Worm (Caenorhabditis elegans): ENCODE measurements around the gene his-70.

Gene his-70

DNA sequence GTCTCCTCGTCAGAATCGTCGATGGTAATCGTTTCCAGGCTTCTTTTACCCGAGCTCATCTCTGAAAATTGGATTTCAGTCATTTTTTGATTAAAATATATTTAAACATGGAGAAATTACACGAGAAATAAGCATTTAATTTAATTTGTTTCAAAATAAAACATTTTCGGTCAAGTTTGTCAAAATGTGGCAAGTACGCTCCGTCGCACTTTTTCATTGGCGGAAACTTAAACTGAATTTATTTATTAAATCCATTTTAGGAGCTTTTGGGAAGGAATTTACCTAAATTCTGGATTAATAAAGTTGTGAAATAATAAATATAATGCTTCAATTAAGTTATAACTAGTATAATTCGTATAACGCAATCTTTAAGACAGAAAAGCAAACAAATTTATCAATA lies 2.0 kb downstream of the his-70 start, which contains the start of gene rcq-5:
TSS of gene rcq-5 (minus strand) at position 83 of the 400 bp plus-strand sequence.
- TF ChIP-seq lin-39 (tag; optimal IDR thresholded peaks at IDR 0.05) (no peak), C34F6.9 (tag; optimal IDR thresholded peaks at IDR 0.05) (peak; percentile 42), elt-3 (tag; optimal IDR thresholded peaks at IDR 0.05) (no peak), unc-55 (GFP tag; optimal IDR thresholded peaks at IDR 0.05) (peak; percentile 66), ztf-11 (tag; optimal IDR thresholded peaks at IDR 0.05) (no peak), lsy-2 (tag; optimal IDR thresholded peaks at IDR 0.05) (peak in 1 of 2 experiments; percentile 49), gmeb-1 (tag; optimal IDR thresholded peaks at IDR 0.05) (peak; percentile 89), lin-13 (GFP tag; optimal IDR thresholded peaks at IDR 0.05) (peak; percentile 18), elt-1 (tag; optimal IDR thresholded peaks at IDR 0.05) (no peak)

DNA sequence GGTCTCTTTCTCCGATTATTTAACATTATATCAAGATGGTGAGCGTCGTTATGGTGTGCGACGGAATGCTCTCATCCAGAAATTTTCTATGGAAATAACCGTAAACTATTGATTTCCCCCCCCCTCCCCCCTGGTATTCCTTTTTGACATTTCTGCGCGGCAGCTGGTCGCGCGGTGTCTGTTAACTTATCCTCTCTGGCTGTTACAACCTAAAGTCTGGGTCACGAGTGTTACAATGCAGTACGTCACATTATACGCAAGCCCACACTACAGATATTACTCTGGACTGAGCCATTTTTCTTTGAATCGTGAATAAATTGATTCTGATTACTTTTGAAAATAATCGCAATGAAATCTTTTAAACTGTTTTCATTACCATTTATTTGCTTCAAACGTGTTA lies 10.8 kb downstream of the his-70 start:
- TF ChIP-seq aly-2 (tag; optimal IDR thresholded peaks at IDR 0.05) (no peak), nhr-6 (tag; optimal IDR thresholded peaks at IDR 0.05) (no peak)

DNA sequence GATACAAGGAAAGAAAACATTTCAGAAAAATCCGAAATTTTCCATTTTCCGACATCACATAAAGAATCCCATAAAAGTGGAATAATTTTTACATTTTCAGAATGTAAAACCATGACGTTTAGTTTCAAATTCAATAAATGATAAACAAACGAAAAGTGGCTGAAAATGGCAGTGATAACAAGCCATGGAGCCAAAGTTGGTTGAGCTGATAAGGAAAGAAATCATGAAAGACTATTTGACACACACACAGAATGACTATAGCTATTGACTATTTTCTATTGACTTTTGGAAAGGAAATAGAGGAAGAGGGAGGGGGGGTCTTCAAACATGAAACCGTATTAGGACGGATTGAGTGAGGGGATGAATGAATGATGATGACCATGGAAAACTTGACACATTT lies 20.1 kb downstream of the his-70 start:
- TF ChIP-seq nhr-21 (tag; optimal IDR thresholded peaks at IDR 0.05) (no peak), fos-1 (tag; optimal IDR thresholded peaks at IDR 0.05) (peak; percentile 99), gmeb-1 (tag; optimal IDR thresholded peaks at IDR 0.05) (peak; percentile 37), sma-9 (GFP tag; optimal IDR thresholded peaks at IDR 0.05) (peak; percentile 24), sma-9 (tag; optimal IDR thresholded peaks at IDR 0.05) (no peak), nhr-6 (tag; optimal IDR thresholded peaks at IDR 0.05) (no peak), skn-1 (tag; optimal IDR thresholded peaks at IDR 0.05) (peak; percentile 78), crh-2 (tag; optimal IDR thresholded peaks at IDR 0.05) (peak; percentile 46)

DNA sequence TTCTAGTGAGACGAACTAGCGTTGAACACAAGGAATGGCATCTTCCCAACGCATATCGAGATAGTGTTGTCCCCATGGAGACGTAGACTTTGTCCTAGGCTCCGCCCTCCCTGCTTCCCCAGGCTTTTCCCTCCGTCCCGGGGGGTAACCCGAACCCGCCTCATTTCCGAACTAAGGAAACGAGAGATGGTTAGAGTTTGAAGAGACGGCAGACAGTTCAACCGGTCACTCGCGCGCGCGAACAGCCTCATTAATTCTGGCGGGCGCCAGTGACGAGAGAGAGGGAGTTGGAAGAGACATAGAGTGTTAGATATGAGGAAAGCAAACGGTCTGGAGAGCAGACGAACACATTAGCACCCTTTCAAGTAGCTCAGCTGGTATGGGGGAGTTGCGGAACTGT lies 22.6 kb downstream of the his-70 start:
- TF ChIP-seq ztf-1 (GFP tag; conservative IDR thresholded peaks at IDR 0.05) (no peak), ceh-16 (tag; optimal IDR thresholded peaks at IDR 0.05) (no peak), sma-9 (GFP tag; optimal IDR thresholded peaks at IDR 0.05) (peak; percentile 9), sma-9 (tag; optimal IDR thresholded peaks at IDR 0.05) (no peak), zag-1 (tag; optimal IDR thresholded peaks at IDR 0.05) (no peak), elt-1 (tag; optimal IDR thresholded peaks at IDR 0.05) (no peak), snpc-4 (tag; optimal IDR thresholded peaks at IDR 0.05) (no peak), ZK546.5 (tag; optimal IDR thresholded peaks at IDR 0.05) (no peak), lin-39 (tag; optimal IDR thresholded peaks at IDR 0.05) (no peak), gmeb-1 (tag; optimal IDR thresholded peaks at IDR 0.05) (no peak), lin-13 (GFP tag; optimal IDR thresholded peaks at IDR 0.05) (no peak), sem-4 (tag; optimal IDR thresholded peaks at IDR 0.05) (peak; percentile 38), unc-62 (GFP tag; optimal IDR thresholded peaks at IDR 0.05) (no peak), nhr-77 (tag; optimal IDR thresholded peaks at IDR 0.05) (no peak), nhr-23 (tag; optimal IDR thresholded peaks at IDR 0.05) (no peak), elt-3 (tag; optimal IDR thresholded peaks at IDR 0.05) (no peak), lin-11 (tag; optimal IDR thresholded peaks at IDR 0.05) (no peak), ztf-4 (tag; optimal IDR thresholded peaks at IDR 0.05) (no peak), sma-3 (GFP tag; optimal IDR thresholded peaks at IDR 0.05) (no peak), lsy-2 (tag; optimal IDR thresholded peaks at IDR 0.05) (no peak), fos-1 (tag; optimal IDR thresholded peaks at IDR 0.05) (peak; percentile 10), F13H6.1 (tag; optimal IDR thresholded peaks at IDR 0.05) (peak; percentile 73), C34F6.9 (tag; optimal IDR thresholded peaks at IDR 0.05) (no peak), alr-1 (tag; optimal IDR thresholded peaks at IDR 0.05) (no peak), mab-5 (tag; optimal IDR thresholded peaks at IDR 0.05) (no peak), dmd-4 (tag; optimal IDR thresholded peaks at IDR 0.05) (no peak), R02D3.7 (tag; optimal IDR thresholded peaks at IDR 0.05) (no peak), unc-39 (tag; optimal IDR thresholded peaks at IDR 0.05) (no peak)

DNA sequence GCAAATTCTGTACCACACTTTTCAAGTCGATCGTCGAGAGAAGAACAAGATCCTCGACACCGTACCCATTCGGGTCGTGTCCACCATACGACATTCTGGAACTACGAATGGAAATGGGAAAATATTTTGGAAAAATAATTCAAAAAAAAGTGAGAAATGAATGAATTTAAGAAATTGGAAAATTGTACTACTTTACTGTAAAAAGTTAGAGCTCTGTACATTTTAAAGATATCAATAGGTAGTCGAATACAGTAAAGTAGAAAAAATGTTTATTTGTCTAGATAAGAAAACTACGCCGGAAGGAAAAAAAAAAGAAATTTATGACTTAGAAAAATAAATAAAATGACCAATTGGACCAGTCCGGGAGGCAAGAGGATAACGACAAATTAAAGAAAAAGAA lies 23.2 kb downstream of the his-70 start, which contains the start of gene hum-5:
TSS of gene hum-5 (minus strand) at position 101 of the 400 bp plus-strand sequence.
- TF ChIP-seq mdl-1 (tag; optimal IDR thresholded peaks at IDR 0.05) (no peak), C34F6.9 (tag; optimal IDR thresholded peaks at IDR 0.05) (no peak), skn-1 (tag; optimal IDR thresholded peaks at IDR 0.05) (no peak), fos-1 (tag; optimal IDR thresholded peaks at IDR 0.05) (no peak), nhr-129 (tag; optimal IDR thresholded peaks at IDR 0.05) (no peak), ama-1 (optimal IDR thresholded peaks at IDR 0.05) (no peak), elt-1 (tag; optimal IDR thresholded peaks at IDR 0.05) (no peak), lsy-2 (tag; optimal IDR thresholded peaks at IDR 0.05) (no peak)
